Worm (Caenorhabditis elegans) whole organism, L3 larva: Measurements from ENCODE around the gene K09F6.10.

ENCODE experiments used
- aly-2 ChIP-seq: fragments of 150-350 bp; optimal IDR thresholded peaks from 2 replicates; lab custom pipeline; 2014; ENCODE audit warnings: missing biosample characterization, missing genetic modification characterization
- nhr-11 ChIP-seq: fragments of 150-350 bp; optimal IDR thresholded peaks from 2 replicates; lab custom pipeline; 2014; ENCODE audit warnings: missing biosample characterization, missing genetic modification characterization
- nhr-237 ChIP-seq: fragments of 150-350 bp; optimal IDR thresholded peaks from 2 replicates; lab custom pipeline; 2014; ENCODE audit warnings: missing biosample characterization, missing genetic modification characterization
- nhr-28 ChIP-seq: fragments of 150-350 bp; optimal IDR thresholded peaks from 2 replicates; lab custom pipeline; 2014; ENCODE audit warnings: missing biosample characterization, missing genetic modification characterization
- pqm-1 ChIP-seq: fragments of 150-350 bp; optimal IDR thresholded peaks from 2 replicates; lab custom pipeline; 2017; ENCODE audit warnings: missing biosample characterization, missing genetic modification characterization, inconsistent platforms
- sea-2 ChIP-seq: fragments of 150-350 bp; sonication (generic microtip); optimal IDR thresholded peaks from 4 replicates; lab custom pipeline; 2014; ENCODE audit warnings: missing biosample characterization, missing genetic modification reagents, missing genetic modification characterization
- ztf-11 ChIP-seq: fragments of 150-350 bp; optimal IDR thresholded peaks from 2 replicates; lab custom pipeline; 2014; ENCODE audit warnings: missing biosample characterization, missing genetic modification characterization

ce11 chrII:2302330-2302729, 13.6 kb upstream of the K09F6.10 start, which contains the start of gene B0281.6:
- TF ChIP-seq ztf-11 (tag; lab: Kevin White, UChicago) (no peak), nhr-11 (tag; lab: Kevin White, UChicago) (no peak), nhr-237 (tag; lab: Kevin White, UChicago) (no peak), sea-2 (no peak), nhr-28 (tag; lab: Kevin White, UChicago) (no peak), pqm-1 (no peak), aly-2 (tag; lab: Kevin White, UChicago) (no peak)
